Fruit fly (Drosophila melanogaster) whole organism, prepupa: ENCODE measurements around the gene CG12025.

Experiments used
- Blimp-1 ChIP-seq: fragments of 200-800 bp; sonication (Bioruptor generic); optimal IDR thresholded peaks from 3 replicates; lab custom pipeline; 2017; ENCODE audit warnings: missing biosample characterization, missing genetic modification characterization, mild to moderate bottlenecking, moderate library complexity, missing genetic modification reagents
- CG11294 ChIP-seq: fragments of 200-800 bp; sonication (Bioruptor generic); IDR thresholded peaks from 2 replicates; pipeline ENCODE4 v1.3.6; 2022; ENCODE audit warnings: missing biosample characterization, missing genetic modification characterization
- CG11762 ChIP-seq: fragments of 200-800 bp; sonication (Bioruptor generic); optimal IDR thresholded peaks from 3 replicates; lab custom pipeline; 2016; ENCODE audit warnings: missing biosample characterization, missing genetic modification characterization; ENCODE audit not compliant: insufficient read depth
- CG11902 ChIP-seq: fragments of 200-800 bp; sonication (Bioruptor generic); optimal IDR thresholded peaks from 3 replicates; lab custom pipeline; 2016; ENCODE audit warnings: missing biosample characterization, missing genetic modification characterization
- CG15336 ChIP-seq: fragments of 200-800 bp; sonication (Bioruptor generic); IDR thresholded peaks from 2 replicates; pipeline ENCODE4 v1.3.6; 2022; ENCODE audit warnings: missing biosample characterization, missing genetic modification characterization
- CG1621 ChIP-seq: fragments of 200-800 bp; sonication (Bioruptor generic); optimal IDR thresholded peaks from 3 replicates; lab custom pipeline; 2018; ENCODE audit warnings: missing biosample characterization, mild to moderate bottlenecking, missing genetic modification characterization
- CG16779 ChIP-seq: fragments of 200-800 bp; sonication (Bioruptor generic); optimal IDR thresholded peaks from 3 replicates; lab custom pipeline; 2017; ENCODE audit warnings: missing biosample characterization, mild to moderate bottlenecking, missing genetic modification characterization
- CG31627 ChIP-seq: fragments of 200-800 bp; sonication (Bioruptor generic); optimal IDR thresholded peaks from 3 replicates; lab custom pipeline; 2016; ENCODE audit warnings: missing biosample characterization, missing genetic modification characterization
- CG32006 ChIP-seq: fragments of 200-800 bp; sonication (Bioruptor generic); optimal IDR thresholded peaks from 3 replicates; lab custom pipeline; 2017; ENCODE audit warnings: missing biosample characterization, mild to moderate bottlenecking, missing genetic modification characterization
- CG34406 ChIP-seq: fragments of 200-800 bp; sonication (Bioruptor generic); optimal IDR thresholded peaks from 3 replicates; lab custom pipeline; 2016; ENCODE audit warnings: missing biosample characterization, missing genetic modification characterization
- CG3919 ChIP-seq: fragments of 200-800 bp; sonication (Bioruptor generic); optimal IDR thresholded peaks from 3 replicates; lab custom pipeline; 2016; ENCODE audit warnings: missing biosample characterization, missing genetic modification characterization
- CG4318 ChIP-seq: fragments of 200-800 bp; sonication (Bioruptor generic); optimal IDR thresholded peaks from 3 replicates; lab custom pipeline; 2017; ENCODE audit warnings: missing biosample characterization, mild to moderate bottlenecking, missing genetic modification characterization
- CG6163 ChIP-seq: fragments of 200-800 bp; sonication (Bioruptor generic); IDR thresholded peaks from 3 replicates; pipeline ENCODE4 v1.3.6; 2022; ENCODE audit warnings: missing biosample characterization, missing genetic modification characterization
- CG6276 ChIP-seq: fragments of 200-800 bp; sonication (Bioruptor generic); optimal IDR thresholded peaks from 2 replicates; lab custom pipeline; 2017; ENCODE audit warnings: missing biosample characterization, mild to moderate bottlenecking, missing genetic modification characterization
- CG6792 ChIP-seq: fragments of 200-800 bp; sonication (Bioruptor generic); optimal IDR thresholded peaks from 3 replicates; lab custom pipeline; 2016; ENCODE audit warnings: missing biosample characterization, missing genetic modification characterization
- CG6808 ChIP-seq: fragments of 200-800 bp; sonication (Bioruptor generic); optimal IDR thresholded peaks from 3 replicates; lab custom pipeline; 2017; ENCODE audit warnings: missing biosample characterization, missing genetic modification characterization, mild to moderate bottlenecking, moderate library complexity, missing genetic modification reagents
- CG8119 ChIP-seq: fragments of 200-800 bp; sonication (Bioruptor generic); IDR thresholded peaks from 3 replicates; pipeline ENCODE4 v1.3.6; 2022; ENCODE audit warnings: missing biosample characterization, missing genetic modification characterization
- CG8632 ChIP-seq: fragments of 200-800 bp; sonication (Bioruptor generic); optimal IDR thresholded peaks from 3 replicates; lab custom pipeline; 2016; ENCODE audit warnings: missing biosample characterization, missing genetic modification characterization
- CG9139 ChIP-seq: fragments of 200-800 bp; sonication (Bioruptor generic); optimal IDR thresholded peaks from 3 replicates; lab custom pipeline; 2017; ENCODE audit warnings: missing biosample characterization, mild to moderate bottlenecking, missing genetic modification characterization
- Eip75B ChIP-seq: fragments of 200-800 bp; sonication (Bioruptor generic); optimal IDR thresholded peaks from 3 replicates; lab custom pipeline; 2016; ENCODE audit warnings: missing biosample characterization, missing genetic modification characterization
- Eip78C ChIP-seq: fragments of 200-800 bp; sonication (Bioruptor generic); peaks from one replicate; lab custom pipeline; 2016; ENCODE audit warnings: missing biosample characterization, missing genetic modification characterization
- Ets21C ChIP-seq: fragments of 200-800 bp; sonication (Bioruptor generic); optimal IDR thresholded peaks from 3 replicates; lab custom pipeline; 2016; ENCODE audit warnings: missing biosample characterization, missing genetic modification characterization
- Ets96B ChIP-seq: fragments of 200-800 bp; optimal IDR thresholded peaks from 2 replicates; lab custom pipeline; 2019; ENCODE audit warnings: missing biosample characterization, mild to moderate bottlenecking, missing genetic modification characterization, moderate library complexity
- Gug ChIP-seq: fragments of 200-800 bp; sonication (Bioruptor generic); IDR thresholded peaks from 2 replicates; pipeline ENCODE4 v1.3.6; 2022; ENCODE audit warnings: missing biosample characterization, missing genetic modification characterization
- Hr38 ChIP-seq: sonication (Bioruptor generic); optimal IDR thresholded peaks from 2 replicates; lab custom pipeline; 2016; ENCODE audit warnings: missing biosample characterization, missing genetic modification characterization
- Hr39 ChIP-seq: fragments of 200-800 bp; sonication (Bioruptor generic); optimal IDR thresholded peaks from 2 replicates; lab custom pipeline; 2016; ENCODE audit warnings: missing biosample characterization, missing genetic modification characterization
- Hr4 ChIP-seq: fragments of 200-800 bp; sonication (Bioruptor generic); optimal IDR thresholded peaks from 3 replicates; lab custom pipeline; 2016; ENCODE audit warnings: missing biosample characterization, missing genetic modification characterization
- Met ChIP-seq: fragments of 200-800 bp; sonication (Bioruptor generic); optimal IDR thresholded peaks from 3 replicates; lab custom pipeline; 2016; ENCODE audit warnings: missing biosample characterization, missing genetic modification characterization
- OdsH ChIP-seq: fragments of 200-800 bp; sonication (Bioruptor generic); optimal IDR thresholded peaks from 3 replicates; lab custom pipeline; 2016; ENCODE audit warnings: missing biosample characterization, missing genetic modification characterization
- Smox ChIP-seq: fragments of 200-800 bp; sonication (Bioruptor generic); optimal IDR thresholded peaks from 3 replicates; lab custom pipeline; 2016; ENCODE audit warnings: missing biosample characterization, missing genetic modification characterization
- Sox102F ChIP-seq: fragments of 200-800 bp; sonication (Bioruptor generic); optimal IDR thresholded peaks from 2 replicates; lab custom pipeline; 2016; ENCODE audit warnings: missing biosample characterization, mild to moderate bottlenecking, missing genetic modification characterization
- Sox15 ChIP-seq: fragments of 200-800 bp; sonication (Bioruptor generic); optimal IDR thresholded peaks from 3 replicates; lab custom pipeline; 2016; ENCODE audit warnings: missing biosample characterization, missing genetic modification characterization
- achi ChIP-seq: fragments of 200-800 bp; sonication (Bioruptor generic); optimal IDR thresholded peaks from 3 replicates; lab custom pipeline; 2016; ENCODE audit warnings: missing biosample characterization, missing genetic modification characterization
- acj6 ChIP-seq: fragments of 200-800 bp; sonication (Bioruptor generic); optimal IDR thresholded peaks from 3 replicates; lab custom pipeline; 2016; ENCODE audit warnings: missing biosample characterization, missing genetic modification characterization
- cyc ChIP-seq: fragments of 200-800 bp; sonication (Bioruptor generic); optimal IDR thresholded peaks from 3 replicates; lab custom pipeline; 2016; ENCODE audit warnings: missing biosample characterization, missing genetic modification characterization
- dsx ChIP-seq: fragments of 200-800 bp; optimal IDR thresholded peaks from 3 replicates; lab custom pipeline; 2019; ENCODE audit warnings: missing biosample characterization, mild to moderate bottlenecking, missing genetic modification characterization, moderate library complexity; ENCODE audit not compliant: poor library complexity, severe bottlenecking
- eg ChIP-seq: fragments of 200-800 bp; sonication (Bioruptor generic); IDR thresholded peaks from 3 replicates; pipeline ENCODE4 v1.3.6; 2022; ENCODE audit warnings: missing biosample characterization, missing genetic modification characterization
- esn ChIP-seq: fragments of 200-800 bp; sonication (Bioruptor generic); optimal IDR thresholded peaks from 2 replicates; lab custom pipeline; 2016; ENCODE audit warnings: missing biosample characterization, mild to moderate bottlenecking, missing genetic modification characterization, moderate library complexity
- fd59A ChIP-seq: fragments of 200-800 bp; sonication (Bioruptor generic); optimal IDR thresholded peaks from 2 replicates; lab custom pipeline; 2017; ENCODE audit warnings: missing biosample characterization, mild to moderate bottlenecking, missing genetic modification characterization, missing genetic modification reagents
- fkh ChIP-seq: fragments of 200-800 bp; sonication (Bioruptor generic); optimal IDR thresholded peaks from 3 replicates; lab custom pipeline; 2017; ENCODE audit warnings: missing biosample characterization, mild to moderate bottlenecking, missing genetic modification characterization, moderate library complexity
- lz ChIP-seq: fragments of 200-800 bp; sonication (Bioruptor generic); optimal IDR thresholded peaks from 3 replicates; lab custom pipeline; 2016; ENCODE audit warnings: missing biosample characterization, missing genetic modification characterization
- net ChIP-seq: fragments of 200-800 bp; sonication (Bioruptor generic); optimal IDR thresholded peaks from 3 replicates; lab custom pipeline; 2016; ENCODE audit warnings: missing biosample characterization, missing genetic modification characterization
- pdm3 ChIP-seq: fragments of 200-800 bp; sonication (Bioruptor generic); optimal IDR thresholded peaks from 3 replicates; lab custom pipeline; 2016; ENCODE audit warnings: missing biosample characterization, missing genetic modification characterization
- salr ChIP-seq, 2 experiments: fragments of 200-800 bp; sonication (Bioruptor generic); optimal IDR thresholded peaks; 3 replicates each; lab custom pipeline; 2016 to 2018; ENCODE audit warnings: missing biosample characterization in 2 of 2, missing genetic modification characterization in 2 of 2, mild to moderate bottlenecking in 1 of 2
- svp ChIP-seq: fragments of 200-800 bp; sonication (Bioruptor generic); peaks from one replicate; lab custom pipeline; 2016; ENCODE audit warnings: missing biosample characterization, missing genetic modification characterization
- topi ChIP-seq: fragments of 200-800 bp; sonication (Bioruptor generic); optimal IDR thresholded peaks from 3 replicates; lab custom pipeline; 2016; ENCODE audit warnings: missing biosample characterization, missing genetic modification characterization
- vri ChIP-seq: fragments of 200-800 bp; sonication (Bioruptor generic); optimal IDR thresholded peaks from 3 replicates; lab custom pipeline; 2016; ENCODE audit warnings: missing biosample characterization, mild to moderate bottlenecking, missing genetic modification characterization

The CG12025 gene

dm6 chr3L:1884652-1885051 is 19.4 kb downstream of the CG12025 start, which contains the start of gene Aprt:
Gene Aprt, minus strand, starts transcription at chr3L:1885019.
- TF ChIP-seq acj6 (GFP tag; lab: Kevin White, UChicago) (no peak), Eip78C (peak; percentile 48), fkh (GFP tag; lab: Kevin White, UChicago) (peak; percentile 29), svp (GFP tag; lab: Kevin White, UChicago) (peak; percentile 90), CG11294 (no peak), dsx (GFP tag; lab: Kevin White, UChicago) (peak; percentile 4), CG6808 (no peak), Hr38 (GFP tag; lab: Kevin White, UChicago) (no peak), Gug (no peak), CG1621 (tag; lab: Kevin White, UChicago) (peak; percentile 99)

dm6 chr3L:1885436-1885835 is 20.2 kb downstream of the CG12025 start, which contains the start of gene Tmhs:
Gene Tmhs, plus strand, starts transcription at chr3L:1885657.
- TF ChIP-seq eg (GFP tag; lab: Robert Waterston, UW) (peak; percentile 45; the same call in 1 of the 3 replicates), CG6163 (peak; percentile 34; the same call in 1 of the 3 replicates), OdsH (no peak)

- TF ChIP-seq Hr4 (GFP tag; lab: Kevin White, UChicago) (peak; percentile 99), net (GFP tag; lab: Kevin White, UChicago) (peak; percentile 97), fd59A (GFP tag; lab: Kevin White, UChicago) (peak; percentile 97), CG11762 (GFP tag; lab: Kevin White, UChicago) (peak; percentile 98), svp (GFP tag; lab: Kevin White, UChicago) (peak; percentile 97), Sox102F (GFP tag; lab: Kevin White, UChicago) (peak; percentile 90), CG9139 (GFP tag; lab: Kevin White, UChicago) (peak; percentile 94), Hr39 (GFP tag; lab: Kevin White, UChicago) (peak; percentile 93), achi (GFP tag; lab: Kevin White, UChicago) (peak; percentile 97), topi (peak; percentile 96), Ets96B (tag; lab: Kevin White, UChicago) (peak; percentile 99), Smox (peak; percentile 90), CG15336 (GFP tag; lab: Robert Waterston, UW) (peak; percentile 99), OdsH (peak; percentile 98), CG11294 (peak; percentile 96), CG31627 (GFP tag; lab: Kevin White, UChicago) (peak; percentile 90), salr (GFP tag; optimal IDR thresholded peaks at IDR 0.05; lab: Kevin White, UChicago) (peak; percentile 94 to 96), Met (GFP tag; lab: Kevin White, UChicago) (peak; percentile 91), CG6792 (GFP tag; lab: Kevin White, UChicago) (peak; percentile 89), Blimp-1 (GFP tag; lab: Kevin White, UChicago) (peak; percentile 69), cyc (GFP tag; lab: Kevin White, UChicago) (peak; percentile 95), esn (GFP tag; lab: Kevin White, UChicago) (peak; percentile 94), Ets21C (GFP tag; lab: Kevin White, UChicago) (peak; percentile 84), Eip75B (peak; percentile 97), fkh (GFP tag; lab: Kevin White, UChicago) (no peak), eg (GFP tag; lab: Robert Waterston, UW) (peak; percentile 99), pdm3 (GFP tag; lab: Kevin White, UChicago) (peak; percentile 96), CG16779 (tag; lab: Kevin White, UChicago) (peak; percentile 96), acj6 (GFP tag; lab: Kevin White, UChicago) (peak; percentile 96), Eip78C (peak; percentile 99), CG6276 (peak; percentile 98), CG6163 (peak; percentile 99), Hr38 (GFP tag; lab: Kevin White, UChicago) (peak; percentile 90), CG8119 (GFP tag; lab: Robert Waterston, UW) (peak; percentile 99), lz (peak; percentile 91), CG4318 (GFP tag; lab: Kevin White, UChicago) (peak; percentile 97), CG11902 (GFP tag; lab: Kevin White, UChicago) (peak; percentile 92), vri (GFP tag; lab: Kevin White, UChicago) (peak; percentile 85), CG32006 (peak; percentile 98), CG34406 (GFP tag; lab: Kevin White, UChicago) (peak; percentile 92), CG8632 (GFP tag; lab: Kevin White, UChicago) (peak; percentile 92), CG3919 (GFP tag; lab: Kevin White, UChicago) (peak; percentile 99), Sox15 (GFP tag; lab: Kevin White, UChicago) (peak; percentile 89)
Observed at dm6 chr3L:1886125-1886544, 20.9 kb downstream of the CG12025 start.
